Worm (Caenorhabditis elegans): ENCODE results near the gene alh-12.

DNA sequence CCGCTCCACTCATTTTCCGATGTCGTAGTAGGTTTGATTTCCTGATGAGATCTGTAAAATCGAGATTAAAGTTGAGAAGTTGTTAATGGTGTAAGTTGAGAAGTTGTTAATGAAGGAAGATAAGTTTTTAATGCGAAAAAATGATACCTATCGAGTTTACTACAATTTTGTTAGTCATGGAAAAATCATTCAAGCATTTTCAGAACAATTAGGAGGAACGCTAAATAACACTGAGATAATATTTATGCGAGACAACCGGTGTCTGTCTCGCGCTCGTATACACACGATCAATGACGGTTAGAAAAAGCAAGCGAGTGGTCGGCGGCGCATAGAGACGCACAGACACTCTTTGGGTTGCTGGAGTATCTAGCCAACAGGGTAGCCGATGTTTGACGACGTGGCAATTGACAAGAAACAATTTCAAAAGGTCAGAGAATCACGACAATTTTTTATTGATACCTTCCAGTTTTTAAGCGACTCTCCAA, 44.0 kb downstream of the alh-12 start, which contains the start of gene cgh-1:
- TF ChIP-seq nhr-12 (tag; optimal IDR thresholded peaks at IDR 0.05) (no peak), ztf-11 (tag; optimal IDR thresholded peaks at IDR 0.05) (no peak)
